Worm (Caenorhabditis elegans): ENCODE measurements around the gene nhr-234.

DNA sequence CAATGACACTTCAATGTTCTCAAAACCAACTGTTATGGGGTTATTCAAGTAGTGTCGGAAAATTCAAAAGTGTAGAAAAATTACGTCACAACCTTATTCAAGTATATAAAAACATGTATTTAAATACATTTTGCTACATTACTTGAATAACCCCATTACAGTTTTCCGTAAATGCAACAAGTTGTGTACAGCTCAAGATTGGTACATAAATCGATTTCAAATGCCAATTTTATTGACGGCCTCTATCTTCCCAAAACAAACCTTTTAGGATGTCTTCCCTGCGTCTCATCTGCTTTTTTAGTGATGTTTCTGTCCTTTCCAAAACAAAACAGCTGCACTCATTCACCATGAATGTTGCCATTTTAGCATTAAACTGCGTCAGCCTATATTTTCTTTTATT is 7.1 kb upstream of the nhr-234 start, which contains the start of gene Y38E10A.28:
- TF ChIP-seq ZK546.5 (tag; optimal IDR thresholded peaks at IDR 0.05) (no peak), ceh-82 (tag; optimal IDR thresholded peaks at IDR 0.05) (no peak), ceh-28 (tag; optimal IDR thresholded peaks at IDR 0.05) (no peak), nhr-12 (tag; optimal IDR thresholded peaks at IDR 0.05) (no peak), snpc-4 (tag; optimal IDR thresholded peaks at IDR 0.05) (no peak), ztf-11 (tag; optimal IDR thresholded peaks at IDR 0.05) (no peak), nhr-76 (tag; optimal IDR thresholded peaks at IDR 0.05) (no peak)
